Worm (Caenorhabditis elegans): ENCODE results near the gene abcx-1.

The abcx-1 gene

DNA sequence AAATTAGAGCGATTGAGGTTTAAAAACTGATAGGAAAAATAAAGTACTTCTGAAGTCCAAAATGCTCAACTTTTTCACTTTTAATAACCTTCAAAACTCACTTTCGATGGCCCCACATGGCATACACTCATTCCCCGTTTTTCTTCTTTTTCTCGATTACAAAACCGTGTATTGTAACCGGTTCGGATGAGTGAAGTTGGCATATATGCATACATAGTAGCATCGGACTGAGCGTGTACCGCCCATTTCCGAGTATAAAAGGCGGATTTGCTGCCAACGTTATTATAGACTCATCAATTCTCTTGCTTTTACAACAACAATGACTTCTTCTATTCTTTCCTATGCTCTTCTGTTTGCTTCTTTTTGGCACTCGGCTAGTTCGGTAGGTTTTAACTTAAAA, 50.8 kb downstream of the abcx-1 start, which contains the start of gene C56C10.4:
C56C10.4 (plus strand) TSS at position 301 of the 400 bp plus-strand sequence.
- TF ChIP-seq nhr-11 (tag; optimal IDR thresholded peaks at IDR 0.05) = no peak
- TF ChIP-seq nhr-28 (tag; optimal IDR thresholded peaks at IDR 0.05) = no peak
- TF ChIP-seq lin-15B (tag; optimal IDR thresholded peaks at IDR 0.05) = no peak
- no peak for TF ChIP-seq fos-1 (tag; optimal IDR thresholded peaks at IDR 0.05)
